Worm (Caenorhabditis elegans): ENCODE results near the gene trm-2A.

The trm-2A gene

DNA sequence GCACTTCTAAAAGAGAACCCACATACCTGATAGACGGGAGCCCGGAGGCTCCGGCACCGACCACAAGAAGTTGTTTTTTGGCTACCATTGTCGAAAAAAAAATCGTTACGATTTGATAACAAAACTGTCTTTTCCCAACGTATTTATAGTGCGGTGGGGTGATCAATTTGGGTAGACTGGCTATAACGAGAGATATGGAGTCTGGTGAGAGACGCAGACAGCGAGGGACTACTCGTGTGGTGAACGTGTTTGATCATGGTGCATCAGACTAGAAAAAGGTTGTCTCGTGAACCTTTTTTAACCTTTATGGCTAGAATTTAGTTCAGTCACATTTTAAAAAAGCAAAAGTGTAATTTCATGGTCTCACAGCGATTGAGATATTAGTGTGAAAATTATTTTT is 1.3 kb upstream of the trm-2A start, which contains the start of gene fmo-5 (continued):
- no peak for TF ChIP-seq Y5F2A.4 (GFP tag; optimal IDR thresholded peaks at IDR 0.05)
- no peak for TF ChIP-seq daf-16 (GFP tag; optimal IDR thresholded peaks at IDR 0.05)
- TF ChIP-seq daf-16 (tag; optimal IDR thresholded peaks at IDR 0.05), result peak; percentile 51

- TF ChIP-seq nhr-42 (GFP tag; IDR thresholded peaks at IDR 0.05), result 0 out of 2 replicates have a peak, but pooled peaks have one; percentile 4
- peak; percentile 88 for TF ChIP-seq set-16 (GFP tag; IDR thresholded peaks at IDR 0.05)
- TF ChIP-seq ZK337.2 (GFP tag; IDR thresholded peaks at IDR 0.05), result no peak
These were observed 3.9 kb downstream of the trm-2A start for ce11 chrV:908681-909080.

ce11 chrV:910588-910987 is 5.8 kb downstream of the trm-2A start:
- TF ChIP-seq cey-2 (tag; optimal IDR thresholded peaks at IDR 0.05; ENCODE audit: borderline replicate concordance, insufficient read depth) (no peak), spr-1 (tag; optimal IDR thresholded peaks at IDR 0.05) (no peak), F37D6.2 (tag; optimal IDR thresholded peaks at IDR 0.05) (no peak), vab-7 (GFP tag; IDR thresholded peaks at IDR 0.05) (no peak), gei-8 (GFP tag; optimal IDR thresholded peaks at IDR 0.05) (no peak), hlh-11 (tag; optimal IDR thresholded peaks at IDR 0.05) (peak; percentile 81), T20F7.1 (GFP tag; optimal IDR thresholded peaks at IDR 0.05) (no peak), lin-13 (GFP tag; optimal IDR thresholded peaks at IDR 0.05) (peak; percentile 20), madf-9 (GFP tag; conservative IDR thresholded peaks at IDR 0.05) (no peak), arid-1 (GFP tag; conservative IDR thresholded peaks at IDR 0.05) (no peak), duxl-1 (tag; optimal IDR thresholded peaks at IDR 0.05; ENCODE audit: poor library complexity) (no peak), fos-1 (tag; optimal IDR thresholded peaks at IDR 0.05) (no peak), ZK337.2 (GFP tag; IDR thresholded peaks at IDR 0.05) (no peak), unc-130 (GFP tag; optimal IDR thresholded peaks at IDR 0.05) (no peak), Y105C5A.15 (GFP tag; IDR thresholded peaks at IDR 0.05) (no peak), daf-16 (GFP tag; optimal IDR thresholded peaks at IDR 0.05) (no peak), daf-16 (tag; optimal IDR thresholded peaks at IDR 0.05) (peak; percentile 58), ceh-28 (tag; optimal IDR thresholded peaks at IDR 0.05) (no peak), lin-29 (GFP tag; IDR thresholded peaks at IDR 0.05) (no peak), hlh-30 (tag; optimal IDR thresholded peaks at IDR 0.05; ENCODE audit: insufficient read depth) (peak; percentile 48), snpc-1.2 (GFP tag; IDR thresholded peaks at IDR 0.05) (no peak), mxl-2 (GFP tag; conservative IDR thresholded peaks at IDR 0.05) (no peak), nhr-25 (tag; optimal IDR thresholded peaks at IDR 0.05; ENCODE audit: borderline replicate concordance, insufficient read depth) (no peak), nhr-48 (tag; optimal IDR thresholded peaks at IDR 0.05) (peak; percentile 27), ceh-32 (tag; optimal IDR thresholded peaks at IDR 0.05; ENCODE audit: poor library complexity) (no peak), unc-62 (GFP tag; optimal IDR thresholded peaks at IDR 0.05 in 1 of 2) (no peak), unc-62 (tag; optimal IDR thresholded peaks at IDR 0.05) (no peak), lin-39 (tag; optimal IDR thresholded peaks at IDR 0.05) (no peak), nhr-76 (tag; optimal IDR thresholded peaks at IDR 0.05) (no peak), F44E2.7 (GFP tag; IDR thresholded peaks at IDR 0.05) (no peak), set-16 (GFP tag; IDR thresholded peaks at IDR 0.05) (no peak), nhr-11 (tag; optimal IDR thresholded peaks at IDR 0.05) (peak; percentile 28), ztf-7 (tag; optimal IDR thresholded peaks at IDR 0.05) (no peak), zfp-2 (tag; optimal IDR thresholded peaks at IDR 0.05) (no peak), dve-1 (tag; optimal IDR thresholded peaks at IDR 0.05; ENCODE audit: insufficient read depth) (peak; percentile 67), tra-1 (GFP tag; IDR thresholded peaks at IDR 0.05) (no peak), skn-1 (tag; optimal IDR thresholded peaks at IDR 0.05) (no peak), zag-1 (tag; optimal IDR thresholded peaks at IDR 0.05) (no peak), madf-5 (GFP tag; IDR thresholded peaks at IDR 0.05) (no peak), nhr-237 (tag; optimal IDR thresholded peaks at IDR 0.05) (no peak), snpc-4 (tag; optimal IDR thresholded peaks at IDR 0.05) (no peak), ceh-62 (tag; optimal IDR thresholded peaks at IDR 0.05) (no peak), lin-1 (GFP tag; IDR thresholded peaks at IDR 0.05) (no peak), daf-12 (tag; optimal IDR thresholded peaks at IDR 0.05) (no peak), nhr-77 (tag; optimal IDR thresholded peaks at IDR 0.05) (peak; percentile 81), dmd-8 (GFP tag; IDR thresholded peaks at IDR 0.05) (no peak)
